Fruit fly (Drosophila melanogaster): Measurements from ENCODE around the gene pug.

pug gene

DNA sequence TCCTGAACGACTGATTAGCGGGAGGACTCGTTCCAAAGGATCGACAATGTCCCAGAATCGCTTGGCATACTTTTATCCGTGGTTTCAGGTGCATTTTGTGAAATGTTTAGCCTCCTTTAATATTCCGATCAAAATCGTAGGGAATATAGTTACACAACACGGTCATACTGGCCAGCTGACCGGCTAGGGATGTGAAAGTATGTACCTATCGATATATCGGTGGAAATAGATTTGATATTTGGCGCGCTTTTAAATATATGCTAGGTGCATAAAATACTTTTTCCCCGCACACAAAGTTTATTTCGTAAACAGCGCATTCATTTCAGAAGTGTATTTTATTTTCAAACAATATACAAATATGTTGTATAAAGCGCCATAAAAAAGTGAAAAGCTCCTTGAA, 11.8 kb downstream of the pug start, which contains the start of gene CG31278:
Gene CG31278, minus strand, starts transcription at position 172 of the 400 bp plus-strand sequence.
- TF ChIP-seq pan (optimal IDR thresholded peaks at IDR 0.05), result no peak
- no peak for TF ChIP-seq Hr78 (GFP tag; optimal IDR thresholded peaks at IDR 0.05)
- TF ChIP-seq br (GFP tag; optimal IDR thresholded peaks at IDR 0.05), result no peak
- no peak for TF ChIP-seq fru (GFP tag; optimal IDR thresholded peaks at IDR 0.05)
- no peak for TF ChIP-seq h (GFP tag; optimal IDR thresholded peaks at IDR 0.05)
- TF ChIP-seq lola (GFP tag; optimal IDR thresholded peaks at IDR 0.05), result no peak
- TF ChIP-seq sage (GFP tag; optimal IDR thresholded peaks at IDR 0.05), result no peak
- no peak for TF ChIP-seq Rel (GFP tag; optimal IDR thresholded peaks at IDR 0.05)
- TF ChIP-seq Rel (tag; optimal IDR thresholded peaks at IDR 0.05), result no peak
- TF ChIP-seq CrebA (GFP tag; optimal IDR thresholded peaks at IDR 0.05; ENCODE audit: borderline replicate concordance), result no peak
- no peak for TF ChIP-seq sv (GFP tag; optimal IDR thresholded peaks at IDR 0.05)

DNA sequence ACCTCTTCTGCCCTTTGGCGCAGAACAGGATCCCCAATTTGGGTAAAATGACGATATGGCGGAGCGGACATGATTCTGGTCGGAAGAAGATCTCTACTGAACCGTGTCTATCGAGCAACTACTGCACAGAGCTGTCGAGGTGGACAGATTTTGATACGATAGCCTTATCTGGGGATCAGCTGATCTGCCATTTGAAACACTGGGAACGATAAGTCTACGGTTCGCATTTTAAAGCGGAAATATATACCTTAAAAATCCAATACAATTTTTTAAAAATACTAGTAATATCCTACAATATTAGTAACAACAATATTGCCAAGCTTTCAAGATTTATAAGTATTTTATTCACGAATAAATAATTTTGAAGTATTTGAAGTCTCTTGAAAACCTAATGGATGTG, 12.9 kb downstream of the pug start, which contains the start of gene CG31373:
Gene CG31373, minus strand, starts transcription at position 101 of the 400 bp plus-strand sequence.
- no peak for TF ChIP-seq br (GFP tag; optimal IDR thresholded peaks at IDR 0.05)
- no peak for TF ChIP-seq Rel (GFP tag; optimal IDR thresholded peaks at IDR 0.05)
- TF ChIP-seq Rel (tag; optimal IDR thresholded peaks at IDR 0.05), result no peak
- TF ChIP-seq Vsx2 (GFP tag; optimal IDR thresholded peaks at IDR 0.05; ENCODE audit: partially characterized antibody), result no peak
- no peak for TF ChIP-seq Hr78 (GFP tag; optimal IDR thresholded peaks at IDR 0.05)
- no peak for TF ChIP-seq Hr83 (GFP tag; optimal IDR thresholded peaks at IDR 0.05; ENCODE audit: poor library complexity, severe bottlenecking)
- no peak for TF ChIP-seq HLH106 (tag; optimal IDR thresholded peaks at IDR 0.05)
- TF ChIP-seq sv (GFP tag; optimal IDR thresholded peaks at IDR 0.05), result no peak
- no peak for TF ChIP-seq pan (optimal IDR thresholded peaks at IDR 0.05)
- no peak for TF ChIP-seq sage (GFP tag; optimal IDR thresholded peaks at IDR 0.05)
- no peak for TF ChIP-seq Hnf4 (GFP tag; optimal IDR thresholded peaks at IDR 0.05)
- TF ChIP-seq Myc (optimal IDR thresholded peaks at IDR 0.05), result no peak
- no peak for TF ChIP-seq dl (GFP tag; optimal IDR thresholded peaks at IDR 0.05; ENCODE audit: insufficient read depth in 1 of 2, partially characterized antibody in 2 of 2)
- TF ChIP-seq rgr (GFP tag; optimal IDR thresholded peaks at IDR 0.05), result no peak
- no peak for TF ChIP-seq Dif (GFP tag; optimal IDR thresholded peaks at IDR 0.05; ENCODE audit: partially characterized antibody)
- TF ChIP-seq psq (GFP tag; optimal IDR thresholded peaks at IDR 0.05), result no peak

DNA sequence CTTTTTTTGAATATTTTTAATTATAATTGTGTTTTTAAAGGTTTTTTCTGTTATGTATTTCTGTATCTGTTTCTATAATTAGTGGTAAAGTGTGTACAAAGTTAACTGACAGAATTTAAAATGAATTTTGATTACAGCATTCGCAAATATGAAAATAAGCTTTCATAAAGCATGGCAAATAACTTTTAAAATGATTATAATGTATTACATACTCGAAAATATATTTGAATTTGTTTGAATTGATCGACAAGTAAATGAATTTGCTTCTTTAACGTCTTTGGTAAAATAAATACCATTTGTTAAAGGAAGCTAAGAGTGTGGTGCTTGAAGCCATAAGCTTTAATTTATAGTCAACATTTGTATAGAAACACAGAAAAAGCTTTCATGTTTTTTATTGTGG, 14.8 kb downstream of the pug start, which contains the start of gene CG14689:
Gene CG14689, minus strand, starts transcription at position 101 of the 400 bp plus-strand sequence.
- TF ChIP-seq OdsH (GFP tag; optimal IDR thresholded peaks at IDR 0.05) (no peak), pan (optimal IDR thresholded peaks at IDR 0.05) (no peak), N (GFP tag; optimal IDR thresholded peaks at IDR 0.05) (no peak), Myc (optimal IDR thresholded peaks at IDR 0.05) (no peak), dmrt93B (GFP tag; optimal IDR thresholded peaks at IDR 0.05) (no peak), CG9705 (GFP tag; optimal IDR thresholded peaks at IDR 0.05) (no peak), dsf (GFP tag; optimal IDR thresholded peaks at IDR 0.05; ENCODE audit: borderline replicate concordance) (no peak), ey (GFP tag; optimal IDR thresholded peaks at IDR 0.05) (no peak), h (GFP tag; optimal IDR thresholded peaks at IDR 0.05) (no peak), Hnf4 (GFP tag; optimal IDR thresholded peaks at IDR 0.05) (no peak), foxo (GFP tag; optimal IDR thresholded peaks at IDR 0.05) (no peak), sage (GFP tag; optimal IDR thresholded peaks at IDR 0.05) (no peak), Dif (GFP tag; optimal IDR thresholded peaks at IDR 0.05; ENCODE audit: partially characterized antibody) (no peak), usp (GFP tag; optimal IDR thresholded peaks at IDR 0.05) (no peak), Jra (GFP tag; optimal IDR thresholded peaks at IDR 0.05) (no peak), Dfd (GFP tag; optimal IDR thresholded peaks at IDR 0.05) (no peak), psq (GFP tag; optimal IDR thresholded peaks at IDR 0.05) (no peak), Rel (GFP tag; optimal IDR thresholded peaks at IDR 0.05) (no peak), Rel (tag; optimal IDR thresholded peaks at IDR 0.05) (no peak), GATAd (GFP tag; optimal IDR thresholded peaks at IDR 0.05) (no peak)

dm6 chr3R:10714498-10714897, 18.2 kb downstream of the pug start, which contains the start of gene CG4073:
CG4073 (plus strand) TSS chr3R:10714798.
- TF ChIP-seq foxo (GFP tag; optimal IDR thresholded peaks at IDR 0.05) (no peak), Vsx2 (GFP tag; optimal IDR thresholded peaks at IDR 0.05; ENCODE audit: partially characterized antibody) (no peak), Abd-B (GFP tag; optimal IDR thresholded peaks at IDR 0.05) (no peak), N (GFP tag; optimal IDR thresholded peaks at IDR 0.05) (no peak), pan (optimal IDR thresholded peaks at IDR 0.05) (no peak), Mio (GFP tag; optimal IDR thresholded peaks at IDR 0.05) (no peak), tai (GFP tag; optimal IDR thresholded peaks at IDR 0.05) (no peak), Hr83 (GFP tag; optimal IDR thresholded peaks at IDR 0.05; ENCODE audit: poor library complexity, severe bottlenecking) (no peak), lola (GFP tag; optimal IDR thresholded peaks at IDR 0.05) (no peak), Hnf4 (GFP tag; optimal IDR thresholded peaks at IDR 0.05) (no peak), CG32264 (GFP tag; optimal IDR thresholded peaks at IDR 0.05) (no peak), Rel (GFP tag; optimal IDR thresholded peaks at IDR 0.05) (no peak), Rel (tag; optimal IDR thresholded peaks at IDR 0.05) (no peak), br (GFP tag; optimal IDR thresholded peaks at IDR 0.05) (no peak), Jra (GFP tag; optimal IDR thresholded peaks at IDR 0.05) (no peak)
